Worm (Caenorhabditis elegans): ENCODE measurements around the gene dyrb-1.
"Not testable (repeated sequence)": the region's sequence is repeated elsewhere in the genome, so short reads cannot be mapped to it uniquely, and the experiment has no call there.

The dyrb-1 gene

DNA sequence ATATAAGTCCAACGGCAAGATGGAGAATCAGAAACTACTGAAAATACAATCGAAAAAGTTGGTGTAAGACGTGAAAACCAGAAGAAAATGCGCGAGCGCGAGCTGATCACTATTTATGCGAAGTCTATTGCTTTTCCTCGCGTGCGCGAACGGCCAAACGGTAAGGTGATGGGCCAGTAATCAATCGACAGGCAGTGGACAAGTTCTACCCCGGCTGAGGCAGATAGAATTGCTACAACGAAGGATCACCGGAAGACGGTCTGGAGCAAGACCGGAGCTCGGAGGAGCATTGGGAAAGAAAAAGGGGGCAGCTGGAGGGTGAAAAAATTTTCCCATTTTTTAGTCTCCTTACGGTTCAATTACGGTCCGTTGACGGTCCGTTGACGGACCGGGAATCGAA, 4.3 kb downstream of the dyrb-1 start (continued):
- TF ChIP-seq ceh-44 (GFP tag; IDR thresholded peaks at IDR 0.05) (peak; percentile 60; the same call in 1 of the 2 replicates), lin-29 (GFP tag; IDR thresholded peaks at IDR 0.05) (0 out of 2 replicates have a peak, but pooled peaks have one; percentile 42), mdt-29 (GFP tag; IDR thresholded peaks at IDR 0.05) (peak; percentile 53; the same call in 1 of the 2 replicates), dmd-9 (GFP tag; IDR thresholded peaks at IDR 0.05) (peak; percentile 72), pha-4 (GFP tag; IDR thresholded peaks at IDR 0.05) (peak; percentile 89), D1046.2 (GFP tag; IDR thresholded peaks at IDR 0.05) (peak; percentile 86), dmd-6 (GFP tag; IDR thresholded peaks at IDR 0.05) (peak; percentile 37), tra-1 (GFP tag; IDR thresholded peaks at IDR 0.05) (peak; percentile 85; the same call in 1 of the 2 replicates), F26F4.8 (GFP tag; conservative IDR thresholded peaks at IDR 0.05) (peak; percentile 89), madf-9 (GFP tag; conservative IDR thresholded peaks at IDR 0.05) (peak; percentile 69), arid-1 (GFP tag; conservative IDR thresholded peaks at IDR 0.05) (peak; percentile 91), vab-7 (GFP tag; IDR thresholded peaks at IDR 0.05) (peak; percentile 81), Y48G9A.11 (GFP tag; IDR thresholded peaks at IDR 0.05) (peak; percentile 85), dmd-8 (GFP tag; IDR thresholded peaks at IDR 0.05) (peak; percentile 97), set-16 (GFP tag; IDR thresholded peaks at IDR 0.05) (peak; percentile 74), lin-1 (GFP tag; IDR thresholded peaks at IDR 0.05) (peak; percentile 87), php-3 (GFP tag; IDR thresholded peaks at IDR 0.05) (peak; percentile 75), F44E2.7 (GFP tag; IDR thresholded peaks at IDR 0.05) (peak; percentile 93)
- TF ChIP-seq pha-4 (tag; optimal IDR thresholded peaks at IDR 0.05) = not testable (repeated sequence)

DNA sequence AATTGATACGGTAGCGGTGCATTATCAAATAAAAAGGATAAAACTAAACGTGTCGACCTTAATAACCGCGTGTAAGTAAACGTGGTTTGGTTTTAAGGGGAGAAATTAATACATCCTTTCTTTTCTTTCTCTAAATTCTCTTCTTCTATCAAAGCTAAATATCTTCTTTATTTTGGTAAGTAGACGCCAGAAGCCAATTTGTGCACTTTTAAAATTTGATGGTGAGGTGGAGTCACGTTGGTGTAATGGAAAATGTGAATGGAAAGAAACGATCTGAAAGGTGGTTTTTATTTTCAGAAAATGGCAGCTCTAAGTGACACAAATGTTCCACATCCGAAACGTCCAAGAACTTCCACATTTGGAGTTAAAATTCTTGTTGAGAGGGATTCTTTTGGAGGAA, 6.1 kb downstream of the dyrb-1 start, which contains the start of gene T24H10.5:
T24H10.5 (plus strand) TSS at position 301 of the 400 bp plus-strand sequence.
- TF ChIP-seq lin-29 (GFP tag; IDR thresholded peaks at IDR 0.05) (no peak), aha-1 (tag) (peak; percentile 40)

DNA sequence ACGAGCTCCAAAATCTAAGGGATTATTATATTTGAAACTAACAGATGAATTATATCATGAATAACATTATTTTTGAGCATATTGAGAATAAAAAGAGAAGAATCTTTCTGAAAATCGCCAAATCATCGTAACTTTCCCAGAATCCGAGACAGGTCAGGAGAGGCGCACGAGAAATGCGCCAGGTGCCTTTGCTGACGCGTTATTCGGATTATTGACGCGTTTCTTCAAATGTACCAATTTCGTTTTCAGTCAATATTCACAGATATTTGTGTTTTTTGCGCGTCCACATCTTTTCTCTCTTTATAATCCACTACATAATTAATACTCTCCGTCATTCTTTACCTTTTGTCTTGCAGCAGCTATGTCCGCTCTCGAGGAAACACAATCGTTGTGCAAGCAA, 7.9 kb downstream of the dyrb-1 start, which contains the start of gene T24H10.1:
T24H10.1 (plus strand) TSS at position 355 of the 400 bp plus-strand sequence.
- peak; percentile 71 for TF ChIP-seq rbr-2 (tag; optimal IDR thresholded peaks at IDR 0.05)
- peak; percentile 19 for TF ChIP-seq nhr-77 (tag; optimal IDR thresholded peaks at IDR 0.05)
- peak; percentile 43; the same call in 1 of the 2 replicates for TF ChIP-seq T26A8.4 (GFP tag; IDR thresholded peaks at IDR 0.05)
- TF ChIP-seq php-3 (GFP tag; IDR thresholded peaks at IDR 0.05) = peak; percentile 14; the same call in 1 of the 2 replicates
- peak; percentile 75 for TF ChIP-seq dpl-1 (GFP tag; optimal IDR thresholded peaks at IDR 0.05)
- TF ChIP-seq lin-38 (GFP tag; IDR thresholded peaks at IDR 0.05) = peak; percentile 79
- peak; percentile 37 for TF ChIP-seq ama-1 (optimal IDR thresholded peaks at IDR 0.05)
- TF ChIP-seq F37D6.2 (tag; optimal IDR thresholded peaks at IDR 0.05) = peak; percentile 48
- peak; percentile 61 for TF ChIP-seq dve-1 (tag; optimal IDR thresholded peaks at IDR 0.05; ENCODE audit: insufficient read depth)
- peak; percentile 70 for TF ChIP-seq lin-13 (GFP tag; optimal IDR thresholded peaks at IDR 0.05)
- TF ChIP-seq hlh-30 (tag; optimal IDR thresholded peaks at IDR 0.05; ENCODE audit: insufficient read depth) = peak; percentile 39
- peak; percentile 47 for TF ChIP-seq nhr-11 (tag; optimal IDR thresholded peaks at IDR 0.05)
- peak; percentile 4 for TF ChIP-seq F49E8.2 (tag; optimal IDR thresholded peaks at IDR 0.05; ENCODE audit: borderline replicate concordance)
- no peak for TF ChIP-seq pha-4 (GFP tag; IDR thresholded peaks at IDR 0.05)
- TF ChIP-seq pha-4 (tag; optimal IDR thresholded peaks at IDR 0.05) = peak; percentile 15
- TF ChIP-seq F10B5.3 (tag; optimal IDR thresholded peaks at IDR 0.05) = peak; percentile 11
- TF ChIP-seq snpc-4 (tag; optimal IDR thresholded peaks at IDR 0.05) = no peak
- TF ChIP-seq lin-1 (GFP tag; IDR thresholded peaks at IDR 0.05) = no peak
- peak; percentile 19; the same call in 1 of the 2 replicates for TF ChIP-seq ctbp-1 (GFP tag; IDR thresholded peaks at IDR 0.05)
- no peak for TF ChIP-seq dmd-8 (GFP tag; IDR thresholded peaks at IDR 0.05)
- peak; percentile 31 for TF ChIP-seq spr-1 (tag; optimal IDR thresholded peaks at IDR 0.05)
- peak; percentile 51 for TF ChIP-seq nhr-25 (tag; optimal IDR thresholded peaks at IDR 0.05; ENCODE audit: borderline replicate concordance, insufficient read depth)
- TF ChIP-seq mxl-3 (GFP tag; optimal IDR thresholded peaks at IDR 0.05) = peak; percentile 10
- TF ChIP-seq daf-16 (GFP tag; optimal IDR thresholded peaks at IDR 0.05) = no peak
- peak; percentile 40 for TF ChIP-seq daf-16 (tag; optimal IDR thresholded peaks at IDR 0.05)
- peak; percentile 65 for TF ChIP-seq T20F7.1 (GFP tag; optimal IDR thresholded peaks at IDR 0.05)
- TF ChIP-seq arid-1 (GFP tag; conservative IDR thresholded peaks at IDR 0.05) = peak; percentile 44; the same call in 1 of the 2 replicates
- no peak for TF ChIP-seq egl-43 (GFP tag; IDR thresholded peaks at IDR 0.05)
- peak; percentile 53 for TF ChIP-seq hmg-1.1 (GFP tag; IDR thresholded peaks at IDR 0.05)
- TF ChIP-seq R02D3.7 (tag; optimal IDR thresholded peaks at IDR 0.05) = no peak
- TF ChIP-seq nhr-102 (tag; optimal IDR thresholded peaks at IDR 0.05) = peak; percentile 55
- TF ChIP-seq Y48G9A.11 (GFP tag; IDR thresholded peaks at IDR 0.05) = no peak
- TF ChIP-seq lsy-2 (tag; optimal IDR thresholded peaks at IDR 0.05) = peak; percentile 14 to 82
